Worm (Caenorhabditis elegans) whole organism, L1 larva: ENCODE measurements around the gene C03A3.9.

Experiments used
- C04F5.9 ChIP-seq: sonication (generic microtip); optimal IDR thresholded peaks from 2 replicates; lab custom pipeline; 2016; ENCODE audit warnings: missing genetic modification characterization, missing compliant biosample characterization
- C16A3.4 ChIP-seq: fragments of 150-350 bp; optimal IDR thresholded peaks from 2 replicates; lab custom pipeline; 2014; ENCODE audit warnings: missing biosample characterization, missing genetic modification characterization
- aly-2 ChIP-seq: fragments of 150-350 bp; optimal IDR thresholded peaks from 2 replicates; lab custom pipeline; 2014; ENCODE audit warnings: missing biosample characterization, missing genetic modification characterization
- ama-1 ChIP-seq: fragments of 150-350 bp; optimal IDR thresholded peaks from 2 replicates; lab custom pipeline; 2014
- blmp-1 ChIP-seq: fragments of 150-350 bp; optimal IDR thresholded peaks from 2 replicates; lab custom pipeline; 2014; ENCODE audit warnings: missing biosample characterization, missing genetic modification characterization
- ceh-8 ChIP-seq: fragments of 200-800 bp; sonication (Bioruptor generic); optimal IDR thresholded peaks from 2 replicates; lab custom pipeline; 2018; ENCODE audit warnings: mild to moderate bottlenecking, missing genetic modification characterization, moderate library complexity, missing compliant biosample characterization
- ceh-82 ChIP-seq, 3 experiments: fragments of 150-350 bp in 1 of 3; sonication (generic microtip) in 2 of 3; optimal IDR thresholded peaks; 2 replicates each; lab custom pipeline; 2014 to 2017; ENCODE audit warnings: missing biosample characterization in 3 of 3, missing genetic modification characterization in 3 of 3
- ceh-88 ChIP-seq: fragments of 200-800 bp; sonication (Bioruptor generic); IDR thresholded peaks from 2 replicates; pipeline ENCODE4 v1.3.6; 2022; ENCODE audit warnings: missing genetic modification characterization, missing compliant biosample characterization
- ces-1 ChIP-seq: fragments of 150-350 bp; optimal IDR thresholded peaks from 2 replicates; lab custom pipeline; 2014; ENCODE audit warnings: missing biosample characterization, missing genetic modification reagents, missing genetic modification characterization
- dsc-1 ChIP-seq: sonication (generic microtip); optimal IDR thresholded peaks from 2 replicates; lab custom pipeline; 2016; ENCODE audit warnings: mild to moderate bottlenecking, missing genetic modification characterization, missing compliant biosample characterization
- efl-1 ChIP-seq, 4 experiments: fragments of 150-350 bp; optimal IDR thresholded peaks in 3 of 4; peaks in 1 of 4; 1 replicate in 1 of 4; 2 replicates in 3 of 4; lab custom pipeline; 2014; ENCODE audit warnings: missing biosample characterization in 2 of 4, missing genetic modification characterization in 2 of 4, missing genetic modification reagents in 2 of 4
- egl-27 ChIP-seq, 2 experiments: fragments of 150-350 bp in 1 of 2; sonication (generic microtip); optimal IDR thresholded peaks; 3 replicates each; lab custom pipeline; 2017 to 2018; ENCODE audit warnings: missing biosample characterization in 2 of 2, missing genetic modification characterization in 2 of 2, missing genetic modification reagents in 2 of 2
- elt-3 ChIP-seq, 6 experiments: fragments of 150-350 bp in 1 of 6; sonication (generic microtip); optimal IDR thresholded peaks; 2 replicates each; lab custom pipeline; 2017 to 2018; ENCODE audit warnings: missing biosample characterization in 6 of 6, missing genetic modification characterization in 6 of 6, inconsistent platforms in 1 of 6
- ets-5 ChIP-seq: fragments of 200-800 bp; sonication (Bioruptor generic); IDR thresholded peaks from 2 replicates; pipeline ENCODE4 v1.3.6; 2022; ENCODE audit warnings: missing genetic modification characterization, missing compliant biosample characterization
- fkh-8 ChIP-seq: sonication (generic microtip); optimal IDR thresholded peaks from 2 replicates; lab custom pipeline; 2016; ENCODE audit warnings: mild to moderate bottlenecking, missing genetic modification characterization, missing compliant biosample characterization
- hlh-4 ChIP-seq: sonication (generic microtip); optimal IDR thresholded peaks from 2 replicates; lab custom pipeline; 2016; ENCODE audit warnings: mild to moderate bottlenecking, missing genetic modification characterization, missing compliant biosample characterization
- hpl-2 ChIP-seq: fragments of 150-350 bp; optimal IDR thresholded peaks from 2 replicates; lab custom pipeline; 2014; ENCODE audit warnings: missing biosample characterization, missing genetic modification reagents, missing genetic modification characterization
- irx-1 ChIP-seq: sonication (generic microtip); optimal IDR thresholded peaks from 2 replicates; lab custom pipeline; 2016; ENCODE audit warnings: missing genetic modification characterization, missing compliant biosample characterization
- jun-1 ChIP-seq: fragments of 150-350 bp; optimal IDR thresholded peaks from 2 replicates; lab custom pipeline; 2014; ENCODE audit warnings: missing biosample characterization, missing genetic modification reagents, missing genetic modification characterization
- lin-13 ChIP-seq: fragments of 150-350 bp; optimal IDR thresholded peaks from 2 replicates; lab custom pipeline; 2014; ENCODE audit warnings: missing biosample characterization, missing genetic modification reagents, missing genetic modification characterization
- lin-14 ChIP-seq: fragments of 200-800 bp; sonication (Bioruptor generic); optimal IDR thresholded peaks from 2 replicates; lab custom pipeline; 2018; ENCODE audit warnings: mild to moderate bottlenecking, missing genetic modification characterization, moderate library complexity, missing compliant biosample characterization
- lin-35 ChIP-seq, 2 experiments: fragments of 150-350 bp; optimal IDR thresholded peaks; 2 replicates each; lab custom pipeline; 2014; ENCODE audit warnings: missing biosample characterization in 2 of 2, missing genetic modification characterization in 2 of 2, missing genetic modification reagents in 2 of 2
- lin-39 ChIP-seq: fragments of 150-350 bp; optimal IDR thresholded peaks from 2 replicates; lab custom pipeline; 2014; ENCODE audit warnings: missing biosample characterization, missing genetic modification reagents, missing genetic modification characterization
- lsy-2 ChIP-seq, 2 experiments: fragments of 150-350 bp; optimal IDR thresholded peaks; 2 replicates each; lab custom pipeline; 2014; ENCODE audit warnings: missing biosample characterization in 2 of 2, missing genetic modification characterization in 2 of 2
- mab-9 ChIP-seq: fragments of 200-800 bp; sonication (Bioruptor generic); IDR thresholded peaks from 2 replicates; pipeline ENCODE4 v1.3.6; 2022; ENCODE audit warnings: missing genetic modification reagents, missing genetic modification characterization, missing compliant biosample characterization
- nhr-11 ChIP-seq: fragments of 150-350 bp; optimal IDR thresholded peaks from 2 replicates; lab custom pipeline; 2014; ENCODE audit warnings: missing biosample characterization, missing genetic modification characterization
- nhr-12 ChIP-seq: sonication (generic microtip); optimal IDR thresholded peaks from 2 replicates; lab custom pipeline; 2017; ENCODE audit warnings: missing biosample characterization, missing genetic modification characterization
- nhr-237 ChIP-seq: fragments of 150-350 bp; optimal IDR thresholded peaks from 2 replicates; lab custom pipeline; 2014; ENCODE audit warnings: missing biosample characterization, missing genetic modification characterization
- nhr-28 ChIP-seq: fragments of 150-350 bp; optimal IDR thresholded peaks from 2 replicates; lab custom pipeline; 2014; ENCODE audit warnings: missing biosample characterization, missing genetic modification characterization
- nhr-71 ChIP-seq: sonication (generic microtip); optimal IDR thresholded peaks from 2 replicates; lab custom pipeline; 2016; ENCODE audit warnings: mild to moderate bottlenecking, missing genetic modification characterization, moderate library complexity, missing compliant biosample characterization
- nhr-76 ChIP-seq: sonication (generic microtip); optimal IDR thresholded peaks from 2 replicates; lab custom pipeline; 2017; ENCODE audit warnings: missing biosample characterization, missing genetic modification characterization
- nhr-77 ChIP-seq: fragments of 150-350 bp; optimal IDR thresholded peaks from 2 replicates; lab custom pipeline; 2014; ENCODE audit warnings: missing biosample characterization, missing genetic modification characterization
- pag-3 ChIP-seq: sonication (generic microtip); optimal IDR thresholded peaks from 2 replicates; lab custom pipeline; 2017; ENCODE audit warnings: missing genetic modification characterization, mild to moderate bottlenecking, missing compliant biosample characterization, antibody characterized with exemption, borderline replicate concordance; ENCODE audit not compliant: insufficient read depth
- pax-3 ChIP-seq: fragments of 200-800 bp; sonication (Bioruptor generic); optimal IDR thresholded peaks from 2 replicates; lab custom pipeline; 2018; ENCODE audit warnings: mild to moderate bottlenecking, missing genetic modification characterization, moderate library complexity, missing compliant biosample characterization
- pqm-1 ChIP-seq: sonication (generic microtip); optimal IDR thresholded peaks from 3 replicates; lab custom pipeline; 2017; ENCODE audit warnings: missing biosample characterization, missing genetic modification characterization
- rnt-1 ChIP-seq: sonication (generic microtip); optimal IDR thresholded peaks from 2 replicates; lab custom pipeline; 2016; ENCODE audit warnings: mild to moderate bottlenecking, missing genetic modification characterization, moderate library complexity, missing compliant biosample characterization
- skn-1 ChIP-seq: fragments of 150-350 bp; optimal IDR thresholded peaks from 2 replicates; lab custom pipeline; 2014; ENCODE audit warnings: missing biosample characterization, missing genetic modification characterization
- snpc-4 ChIP-seq: fragments of 150-350 bp; optimal IDR thresholded peaks from 2 replicates; lab custom pipeline; 2014; ENCODE audit warnings: missing biosample characterization, missing genetic modification characterization
- sox-4 ChIP-seq: sonication (generic microtip); optimal IDR thresholded peaks from 2 replicates; lab custom pipeline; 2016; ENCODE audit warnings: missing genetic modification characterization, missing compliant biosample characterization
- sptf-1 ChIP-seq: fragments of 150-350 bp; optimal IDR thresholded peaks from 2 replicates; lab custom pipeline; 2014; ENCODE audit warnings: missing biosample characterization, missing genetic modification characterization
- swsn-7 ChIP-seq: sonication (generic microtip); optimal IDR thresholded peaks from 2 replicates; lab custom pipeline; 2016; ENCODE audit warnings: missing genetic modification characterization, missing compliant biosample characterization
- tbx-2 ChIP-seq: sonication (generic microtip); optimal IDR thresholded peaks from 2 replicates; lab custom pipeline; 2016; ENCODE audit warnings: missing genetic modification characterization, missing compliant biosample characterization
- tlp-1 ChIP-seq: fragments of 150-350 bp; optimal IDR thresholded peaks from 2 replicates; lab custom pipeline; 2014; ENCODE audit warnings: missing biosample characterization, missing genetic modification characterization
- unc-130 ChIP-seq: fragments of 150-350 bp; optimal IDR thresholded peaks from 2 replicates; lab custom pipeline; 2017; ENCODE audit warnings: missing biosample characterization, missing genetic modification characterization, inconsistent platforms
- unc-62 ChIP-seq: fragments of 150-350 bp; optimal IDR thresholded peaks from 2 replicates; lab custom pipeline; 2014; ENCODE audit warnings: missing biosample characterization, missing genetic modification reagents, missing genetic modification characterization
- unc-86 ChIP-seq: sonication (generic microtip); optimal IDR thresholded peaks from 2 replicates; lab custom pipeline; 2016; ENCODE audit warnings: missing genetic modification characterization, missing compliant biosample characterization
- unc-98 ChIP-seq: fragments of 200-800 bp; sonication (Bioruptor generic); IDR thresholded peaks from 2 replicates; pipeline ENCODE4 v1.3.6; 2022; ENCODE audit warnings: missing genetic modification characterization, missing compliant biosample characterization
- xbp-1 ChIP-seq: sonication (generic microtip); optimal IDR thresholded peaks from 2 replicates; lab custom pipeline; 2016; ENCODE audit warnings: missing genetic modification characterization, missing compliant biosample characterization
- zag-1 ChIP-seq: fragments of 150-350 bp; optimal IDR thresholded peaks from 2 replicates; lab custom pipeline; 2014; ENCODE audit warnings: missing biosample characterization, missing genetic modification characterization
- zip-4 ChIP-seq: fragments of 200-800 bp; sonication (Bioruptor generic); optimal IDR thresholded peaks from 2 replicates; lab custom pipeline; 2018; ENCODE audit warnings: mild to moderate bottlenecking, missing genetic modification characterization, moderate library complexity, missing compliant biosample characterization
- ztf-4 ChIP-seq: fragments of 150-350 bp; optimal IDR thresholded peaks from 2 replicates; lab custom pipeline; 2014; ENCODE audit warnings: missing biosample characterization, missing genetic modification characterization

Gene C03A3.9

ce11 chrX:11252429-11252828, 14.4 kb upstream of the C03A3.9 start (continued):
- no peak for TF ChIP-seq ets-5 (GFP tag; lab: Robert Waterston, UW)
- TF ChIP-seq zip-4 (GFP tag; lab: Kevin White, UChicago), result no peak
- no peak for TF ChIP-seq ces-1
- TF ChIP-seq tbx-2 (tag; lab: Kevin White, UChicago), result peak; percentile 36
- TF ChIP-seq lin-14 (GFP tag; lab: Kevin White, UChicago), result peak; percentile 68
- no peak for TF ChIP-seq mab-9 (GFP tag; lab: Robert Waterston, UW)
- peak; percentile 41 for TF ChIP-seq rnt-1 (tag; lab: Kevin White, UChicago)
- TF ChIP-seq unc-130, result peak; percentile 70
- TF ChIP-seq nhr-77 (tag; lab: Kevin White, UChicago), result peak; percentile 1
- peak in 2 of 3 experiments; percentile 19 to 25 for TF ChIP-seq ceh-82 (tag; optimal IDR thresholded peaks at IDR 0.05; lab: Kevin White, UChicago)
- TF ChIP-seq skn-1 (tag; lab: Kevin White, UChicago), result peak; percentile 52

ce11 chrX:11257071-11257470, 9.7 kb upstream of the C03A3.9 start, which contains the start of gene C03A3.1:
C03A3.1 (plus strand) TSS chrX:11257361.
- TF ChIP-seq hlh-4 (tag; lab: Kevin White, UChicago) (no peak), nhr-237 (no peak), unc-62 (GFP tag; lab: Kevin White, UChicago) (no peak), xbp-1 (tag; lab: Kevin White, UChicago) (no peak), swsn-7 (tag; lab: Kevin White, UChicago) (peak; percentile 4), sptf-1 (tag; lab: Kevin White, UChicago) (no peak), efl-1 (optimal IDR thresholded peaks at IDR 0.05; lab: Kevin White, UChicago) (no peak), efl-1 (GFP tag; optimal IDR thresholded peaks at IDR 0.05 in 1 of 2; lab: Kevin White, UChicago) (no peak), snpc-4 (tag; lab: Kevin White, UChicago) (no peak), lin-35 (GFP tag; optimal IDR thresholded peaks at IDR 0.05; lab: Kevin White, UChicago) (no peak), zip-4 (GFP tag; lab: Kevin White, UChicago) (no peak), pqm-1 (no peak), ceh-8 (no peak), pag-3 (tag; lab: Kevin White, UChicago) (no peak), dsc-1 (tag; lab: Kevin White, UChicago) (peak; percentile 22), unc-98 (GFP tag; lab: Robert Waterston, UW) (no peak), nhr-76 (tag; lab: Kevin White, UChicago) (no peak), ceh-82 (tag; optimal IDR thresholded peaks at IDR 0.05; lab: Kevin White, UChicago) (peak in 1 of 3 experiments; percentile 28), hpl-2 (GFP tag; lab: Kevin White, UChicago) (no peak), fkh-8 (tag; lab: Kevin White, UChicago) (no peak), ceh-88 (GFP tag; lab: Robert Waterston, UW) (no peak), ces-1 (no peak), tlp-1 (tag; lab: Kevin White, UChicago) (no peak), blmp-1 (no peak), tbx-2 (tag; lab: Kevin White, UChicago) (peak; percentile 19), nhr-77 (tag; lab: Kevin White, UChicago) (no peak), pax-3 (tag; lab: Kevin White, UChicago) (no peak), nhr-71 (peak; percentile 8), aly-2 (no peak), C16A3.4 (tag; lab: Kevin White, UChicago) (no peak), nhr-11 (tag; lab: Kevin White, UChicago) (no peak), mab-9 (GFP tag; lab: Robert Waterston, UW) (no peak), lsy-2 (tag; optimal IDR thresholded peaks at IDR 0.05; lab: Kevin White, UChicago) (peak in 1 of 2 experiments; percentile 5), C04F5.9 (tag; lab: Kevin White, UChicago) (no peak), ztf-4 (tag; lab: Kevin White, UChicago) (no peak), zag-1 (tag; lab: Kevin White, UChicago) (no peak), irx-1 (tag; lab: Kevin White, UChicago) (no peak), sox-4 (no peak), elt-3 (tag; optimal IDR thresholded peaks at IDR 0.05; lab: Kevin White, UChicago) (no peak), lin-14 (GFP tag; lab: Kevin White, UChicago) (peak; percentile 76), ama-1 (lab: Kevin White, UChicago) (no peak), jun-1 (tag; lab: Kevin White, UChicago) (no peak), nhr-28 (tag; lab: Kevin White, UChicago) (no peak), lin-39 (tag; lab: Kevin White, UChicago) (no peak), ets-5 (GFP tag; lab: Robert Waterston, UW) (no peak), unc-130 (no peak), egl-27 (tag; optimal IDR thresholded peaks at IDR 0.05; lab: Kevin White, UChicago) (no peak), unc-86 (tag; lab: Kevin White, UChicago) (no peak), nhr-12 (tag; lab: Kevin White, UChicago) (no peak), lin-13 (GFP tag; lab: Kevin White, UChicago) (no peak)
